Fruit fly (Drosophila melanogaster): ENCODE measurements around the gene Sema1a.

DNA sequence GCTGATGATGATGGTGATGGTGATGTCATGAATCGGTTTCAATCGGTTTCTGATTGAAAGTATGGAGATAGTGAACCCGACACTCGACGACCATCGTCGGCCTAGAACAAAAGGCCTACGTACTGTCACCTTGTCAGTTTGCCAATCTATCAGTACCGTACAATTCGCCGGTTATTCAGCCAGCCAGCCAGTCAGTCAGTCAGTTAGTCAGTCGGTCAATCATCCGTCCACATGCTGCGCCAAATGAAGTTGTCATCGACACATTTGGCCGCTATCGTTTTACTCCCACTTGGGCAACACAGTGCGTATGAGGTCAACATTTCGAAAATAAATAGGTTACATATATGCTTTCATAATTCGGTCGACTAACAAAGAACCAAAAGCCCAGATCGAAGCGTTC, 179.1 kb downstream of the Sema1a start:
- TF ChIP-seq CG8478 (optimal IDR thresholded peaks at IDR 0.05) (no peak), CTCF (optimal IDR thresholded peaks at IDR 0.05) (no peak)

Data from S2 (cell line).